Worm (Caenorhabditis elegans): ENCODE results near the gene R01B10.3.

ce11 chrV:6055289-6055688, 10.4 kb upstream of the R01B10.3 start, which contains the start of gene srd-20:
- no peak for TF ChIP-seq ztf-11 (tag; optimal IDR thresholded peaks at IDR 0.05)
- no peak for TF ChIP-seq nhr-25 (tag; optimal IDR thresholded peaks at IDR 0.05)
- no peak for TF ChIP-seq unc-39 (tag; optimal IDR thresholded peaks at IDR 0.05)
